Worm (Caenorhabditis elegans) whole organism, L3 larva: ENCODE results near the gene ZK813.4.

Experiments used
- egl-27 ChIP-seq: sonication (generic microtip); optimal IDR thresholded peaks from 4 replicates; lab custom pipeline; 2017; ENCODE audit warnings: missing biosample characterization, missing genetic modification reagents, missing genetic modification characterization
- nfya-1 ChIP-seq: sonication (generic microtip); optimal IDR thresholded peaks from 2 replicates; lab custom pipeline; 2017; ENCODE audit warnings: missing genetic modification characterization, mild to moderate bottlenecking, missing compliant biosample characterization, antibody characterized with exemption, moderate library complexity; ENCODE audit not compliant: insufficient read depth
- nhr-12 ChIP-seq: fragments of 150-350 bp; optimal IDR thresholded peaks from 2 replicates; lab custom pipeline; 2014; ENCODE audit warnings: missing biosample characterization, missing genetic modification characterization
- pqm-1 ChIP-seq: fragments of 150-350 bp; optimal IDR thresholded peaks from 2 replicates; lab custom pipeline; 2017; ENCODE audit warnings: missing biosample characterization, missing genetic modification characterization, inconsistent platforms
- unc-62 ChIP-seq: fragments of 150-350 bp; sonication (generic microtip); optimal IDR thresholded peaks from 4 replicates; lab custom pipeline; 2014; ENCODE audit warnings: missing biosample characterization, missing genetic modification reagents, missing genetic modification characterization

ce11 chrX:3465785-3466184 is 35.9 kb upstream of the ZK813.4 start, which contains the start of the genes ZK377.15 and sax-3:
- TF ChIP-seq nhr-12 (tag; lab: Kevin White, UChicago) (no peak), nfya-1 (tag; lab: Kevin White, UChicago) (no peak), unc-62 (GFP tag; lab: Kevin White, UChicago) (no peak), egl-27 (tag; lab: Kevin White, UChicago) (no peak), pqm-1 (tag; lab: Kevin White, UChicago) (no peak)
